Fruit fly (Drosophila melanogaster) whole organism, wandering third instar larva: ENCODE data around the gene CG17571.

Experiments used
- Abd-B ChIP-seq: fragments of >200 bp; optimal IDR thresholded peaks from 2 replicates; lab custom pipeline; 2017; ENCODE audit warnings: missing biosample characterization, missing genetic modification characterization
- CG32264 ChIP-seq: fragments of 200-800 bp; sonication (Bioruptor generic); optimal IDR thresholded peaks from 2 replicates; lab custom pipeline; 2016; ENCODE audit warnings: missing biosample characterization, missing genetic modification characterization
- CG9705 ChIP-seq: fragments of 200-800 bp; sonication (Bioruptor generic); optimal IDR thresholded peaks from 2 replicates; lab custom pipeline; 2018; ENCODE audit warnings: missing biosample characterization, mild to moderate bottlenecking, missing genetic modification characterization
- CrebA ChIP-seq: fragments of 200-800 bp; sonication (Bioruptor generic); optimal IDR thresholded peaks from 2 replicates; lab custom pipeline; 2016; ENCODE audit warnings: missing biosample characterization, mild to moderate bottlenecking, missing genetic modification characterization, borderline replicate concordance
- Dfd ChIP-seq: fragments of >200 bp; optimal IDR thresholded peaks from 2 replicates; lab custom pipeline; 2017; ENCODE audit warnings: missing biosample characterization, missing genetic modification characterization
- Dif ChIP-seq: fragments of 200-275, 200-300 bp; sonication (Bioruptor generic); optimal IDR thresholded peaks from 2 replicates; lab custom pipeline; 2018; ENCODE audit warnings: missing biosample characterization, missing genetic modification characterization; ENCODE audit not compliant: partially characterized antibody
- GATAd ChIP-seq: sonication (Bioruptor generic); optimal IDR thresholded peaks from 2 replicates; lab custom pipeline; 2016; ENCODE audit warnings: missing biosample characterization, missing genetic modification characterization
- HLH106 ChIP-seq: fragments of 200-800 bp; optimal IDR thresholded peaks from 3 replicates; lab custom pipeline; 2019; ENCODE audit warnings: missing biosample characterization, mild to moderate bottlenecking, missing genetic modification characterization, moderate library complexity
- Hnf4 ChIP-seq: fragments of 200-800 bp; sonication (Bioruptor generic); optimal IDR thresholded peaks from 2 replicates; lab custom pipeline; 2016; ENCODE audit warnings: missing biosample characterization, mild to moderate bottlenecking, missing genetic modification characterization
- Hr78 ChIP-seq: fragments of >200 bp; optimal IDR thresholded peaks from 2 replicates; lab custom pipeline; 2017; ENCODE audit warnings: missing biosample characterization, missing genetic modification characterization
- Hr83 ChIP-seq: fragments of 200-300 bp; sonication (Bioruptor generic); optimal IDR thresholded peaks from 2 replicates; lab custom pipeline; 2016; ENCODE audit warnings: missing biosample characterization, mild to moderate bottlenecking, missing genetic modification characterization, moderate library complexity; ENCODE audit not compliant: poor library complexity, severe bottlenecking
- Jra ChIP-seq: sonication (Bioruptor generic); optimal IDR thresholded peaks from 2 replicates; lab custom pipeline; 2016; ENCODE audit warnings: missing biosample characterization, missing genetic modification characterization
- Mio ChIP-seq: sonication (Bioruptor generic); optimal IDR thresholded peaks from 2 replicates; lab custom pipeline; 2016; ENCODE audit warnings: missing biosample characterization, missing genetic modification characterization
- Myc ChIP-seq: fragments of >200 bp; optimal IDR thresholded peaks from 2 replicates; lab custom pipeline; 2017
- N ChIP-seq: fragments of >200 bp; optimal IDR thresholded peaks from 2 replicates; lab custom pipeline; 2018; ENCODE audit warnings: missing biosample characterization, missing external identifiers, missing genetic modification characterization
- Rel ChIP-seq, 2 experiments: fragments of 200-800 bp; sonication (Bioruptor generic) in 1 of 2; optimal IDR thresholded peaks; 2 replicates in 1 of 2; 3 replicates in 1 of 2; lab custom pipeline; 2016 to 2019; ENCODE audit warnings: mild to moderate bottlenecking in 2 of 2, missing biosample characterization in 2 of 2, missing genetic modification characterization in 2 of 2, moderate library complexity in 1 of 2
- Sp1 ChIP-seq: fragments of 200-800 bp; sonication (Bioruptor generic); optimal IDR thresholded peaks from 3 replicates; lab custom pipeline; 2019; ENCODE audit warnings: missing biosample characterization, mild to moderate bottlenecking, missing genetic modification characterization, moderate library complexity
- Vsx2 ChIP-seq: fragments of 200-300, 225-300 bp; sonication (Bioruptor generic); optimal IDR thresholded peaks from 2 replicates; lab custom pipeline; 2018; ENCODE audit warnings: missing biosample characterization, missing genetic modification characterization; ENCODE audit not compliant: partially characterized antibody
- br ChIP-seq: fragments of 200-800 bp; sonication (Bioruptor generic); optimal IDR thresholded peaks from 2 replicates; lab custom pipeline; 2016; ENCODE audit warnings: missing biosample characterization, missing genetic modification characterization
- brk ChIP-seq: fragments of 200-800 bp; sonication (Bioruptor generic); optimal IDR thresholded peaks from 2 replicates; lab custom pipeline; 2016; ENCODE audit warnings: missing biosample characterization, mild to moderate bottlenecking, missing genetic modification characterization
- dl ChIP-seq, 2 experiments: fragments of 175-275, 200-275 bp in 1 of 2; fragments of 200-275 bp in 1 of 2; sonication (Bioruptor generic); optimal IDR thresholded peaks; lab custom pipeline; 2018; ENCODE audit warnings: mild to moderate bottlenecking in 2 of 2, missing biosample characterization in 2 of 2, missing genetic modification characterization in 2 of 2, moderate library complexity in 2 of 2; ENCODE audit not compliant: partially characterized antibody in 2 of 2, insufficient read depth in 1 of 2
- ey ChIP-seq: fragments of 200-800 bp; sonication (Bioruptor generic); optimal IDR thresholded peaks from 2 replicates; lab custom pipeline; 2016; ENCODE audit warnings: missing biosample characterization, missing genetic modification characterization
- foxo ChIP-seq, 2 experiments: fragments of 200-800 bp; sonication (Bioruptor generic); optimal IDR thresholded peaks; 2 replicates in 1 of 2; 3 replicates in 1 of 2; lab custom pipeline; 2016 to 2017; ENCODE audit warnings: missing biosample characterization in 2 of 2, missing genetic modification characterization in 2 of 2
- fru ChIP-seq: fragments of 200-800 bp; sonication (Bioruptor generic); optimal IDR thresholded peaks from 3 replicates; lab custom pipeline; 2016; ENCODE audit warnings: missing biosample characterization, mild to moderate bottlenecking, missing genetic modification characterization
- jim ChIP-seq: fragments of 175-275, 200-325 bp; sonication (Bioruptor generic); optimal IDR thresholded peaks from 2 replicates; lab custom pipeline; 2016; ENCODE audit warnings: missing biosample characterization, mild to moderate bottlenecking, missing genetic modification characterization
- lola ChIP-seq: fragments of >200 bp; optimal IDR thresholded peaks from 2 replicates; lab custom pipeline; 2017; ENCODE audit warnings: missing biosample characterization, missing genetic modification characterization
- pan ChIP-seq: fragments of >200 bp; optimal IDR thresholded peaks from 2 replicates; lab custom pipeline; 2017
- psq ChIP-seq: fragments of 200-800 bp; sonication (Bioruptor generic); optimal IDR thresholded peaks from 3 replicates; lab custom pipeline; 2017; ENCODE audit warnings: missing biosample characterization, mild to moderate bottlenecking, missing genetic modification characterization, moderate library complexity
- rgr ChIP-seq: fragments of 200-800 bp; sonication (Bioruptor generic); optimal IDR thresholded peaks from 3 replicates; lab custom pipeline; 2016; ENCODE audit warnings: missing biosample characterization, mild to moderate bottlenecking, missing genetic modification characterization
- sage ChIP-seq: fragments of 200-800 bp; sonication (Bioruptor generic); optimal IDR thresholded peaks from 2 replicates; lab custom pipeline; 2016; ENCODE audit warnings: missing biosample characterization, mild to moderate bottlenecking, missing genetic modification characterization
- sv ChIP-seq: fragments of 200-800 bp; sonication (Bioruptor generic); optimal IDR thresholded peaks from 3 replicates; lab custom pipeline; 2016; ENCODE audit warnings: missing biosample characterization, missing genetic modification characterization

The CG17571 gene

dm6 chr2L:20257092-20257491 is at the start of gene CG17571:
Gene CG17571, minus strand, starts transcription at chr2L:20257192.
- TF ChIP-seq Mio, result no peak
- TF ChIP-seq Hr83 (GFP tag; lab: Kevin White, UChicago), result no peak
- no peak for TF ChIP-seq Abd-B (GFP tag; lab: Kevin White, UChicago)
- TF ChIP-seq CG32264 (GFP tag; lab: Kevin White, UChicago), result no peak
- TF ChIP-seq Dif (GFP tag; lab: Kevin White, UChicago), result no peak
- TF ChIP-seq Rel (GFP tag; optimal IDR thresholded peaks at IDR 0.05; lab: Kevin White, UChicago), result no peak
- peak; percentile 21 for TF ChIP-seq Rel (tag; optimal IDR thresholded peaks at IDR 0.05; lab: Kevin White, UChicago)
- TF ChIP-seq CG9705, result no peak

dm6 chr2L:20296946-20297345 is 40.0 kb upstream of the CG17571 start:
- TF ChIP-seq GATAd (no peak), Jra (GFP tag; lab: Kevin White, UChicago) (no peak), CG32264 (GFP tag; lab: Kevin White, UChicago) (no peak), pan (lab: Kevin White, UChicago) (no peak), Mio (no peak), br (no peak), Dfd (GFP tag; lab: Kevin White, UChicago) (no peak), dl (GFP tag; optimal IDR thresholded peaks at IDR 0.05; lab: Kevin White, UChicago; ENCODE audit: insufficient read depth in 1 of 2, partially characterized antibody in 2 of 2) (no peak), Abd-B (GFP tag; lab: Kevin White, UChicago) (no peak), jim (GFP tag; lab: Kevin White, UChicago) (no peak), sage (GFP tag; lab: Kevin White, UChicago) (no peak), HLH106 (no peak), CrebA (no peak), Hnf4 (no peak)

dm6 chr2L:20295860-20296259 is 38.9 kb upstream of the CG17571 start:
- TF ChIP-seq Vsx2 (GFP tag; lab: Kevin White, UChicago) (no peak), lola (no peak), psq (no peak)

dm6 chr2L:20294393-20294792 is 37.4 kb upstream of the CG17571 start, which contains the start of gene CG12617:
Gene CG12617, plus strand, starts transcription at chr2L:20294693.
- TF ChIP-seq Mio (no peak), Hr83 (GFP tag; lab: Kevin White, UChicago) (no peak), Myc (lab: Kevin White, UChicago) (no peak), Rel (GFP tag; optimal IDR thresholded peaks at IDR 0.05; lab: Kevin White, UChicago) (no peak), Rel (tag; optimal IDR thresholded peaks at IDR 0.05; lab: Kevin White, UChicago) (no peak), Dif (GFP tag; lab: Kevin White, UChicago) (no peak), dl (GFP tag; optimal IDR thresholded peaks at IDR 0.05; lab: Kevin White, UChicago; ENCODE audit: insufficient read depth in 1 of 2, partially characterized antibody in 2 of 2) (no peak), CG32264 (GFP tag; lab: Kevin White, UChicago) (no peak), rgr (GFP tag; lab: Kevin White, UChicago) (no peak), foxo (GFP tag; optimal IDR thresholded peaks at IDR 0.05; lab: Kevin White, UChicago) (no peak), lola (no peak), Vsx2 (GFP tag; lab: Kevin White, UChicago) (no peak), ey (no peak), sv (no peak), HLH106 (no peak), jim (GFP tag; lab: Kevin White, UChicago) (no peak), fru (GFP tag; lab: Kevin White, UChicago) (no peak), Hr78 (GFP tag; lab: Kevin White, UChicago) (no peak), brk (GFP tag; lab: Kevin White, UChicago) (no peak)

- TF ChIP-seq GATAd (no peak), Myc (lab: Kevin White, UChicago) (peak; percentile 10), Abd-B (GFP tag; lab: Kevin White, UChicago) (no peak)
These were observed 36.9 kb upstream of the CG17571 start for dm6 chr2L:20293940-20294339.

- TF ChIP-seq Myc (lab: Kevin White, UChicago), result peak; percentile 59
- no peak for TF ChIP-seq Sp1
- peak; percentile 1 for TF ChIP-seq Abd-B (GFP tag; lab: Kevin White, UChicago)
- TF ChIP-seq Dif (GFP tag; lab: Kevin White, UChicago), result no peak
- TF ChIP-seq N, result peak; percentile 71
- TF ChIP-seq, all 38 proteins: peak for 3
These were observed 33.7 kb upstream of the CG17571 start for dm6 chr2L:20290665-20291064.
